Fruit fly (Drosophila melanogaster) whole organism, pupa: ENCODE data around the gene PIG-K.

Experiments
- CG12605 ChIP-seq: fragments of 200-800 bp; sonication (Bioruptor generic); IDR thresholded peaks from 2 replicates; pipeline ENCODE4 v1.3.6; 2022; ENCODE audit warnings: missing biosample characterization, missing genetic modification characterization
- CG14655 ChIP-seq: fragments of 200-800 bp; sonication (Bioruptor generic); optimal IDR thresholded peaks from 3 replicates; lab custom pipeline; 2017; ENCODE audit warnings: mild to moderate bottlenecking, missing biosample characterization, missing genetic modification reagents, missing genetic modification characterization
- CG15710 ChIP-seq: fragments of 200-800 bp; sonication (Bioruptor generic); optimal IDR thresholded peaks from 2 replicates; lab custom pipeline; 2018; ENCODE audit warnings: missing biosample characterization, mild to moderate bottlenecking, missing genetic modification characterization, moderate library complexity
- CG17806 ChIP-seq: fragments of 200-800 bp; sonication (Bioruptor generic); optimal IDR thresholded peaks from 2 replicates; lab custom pipeline; 2018; ENCODE audit warnings: missing biosample characterization, mild to moderate bottlenecking, missing genetic modification characterization, moderate library complexity
- CG32121 ChIP-seq: fragments of 200-800 bp; sonication (Bioruptor generic); IDR thresholded peaks from 2 replicates; pipeline ENCODE4 v1.3.6; 2022; ENCODE audit warnings: missing biosample characterization, missing genetic modification characterization
- CG34367 ChIP-seq: fragments of 200-800 bp; sonication (Bioruptor generic); optimal IDR thresholded peaks from 2 replicates; lab custom pipeline; 2018; ENCODE audit warnings: missing biosample characterization, mild to moderate bottlenecking, missing genetic modification characterization
- CG4496 ChIP-seq: fragments of 200-800 bp; sonication (Bioruptor generic); IDR thresholded peaks from 3 replicates; pipeline ENCODE4 v1.3.6; 2022; ENCODE audit warnings: missing biosample characterization, missing genetic modification characterization
- CG8301 ChIP-seq: fragments of 200-800 bp; sonication (Bioruptor generic); optimal IDR thresholded peaks from 2 replicates; lab custom pipeline; 2018; ENCODE audit warnings: missing biosample characterization, mild to moderate bottlenecking, missing genetic modification characterization
- EcR ChIP-seq: fragments of 200-800 bp; sonication (Bioruptor generic); optimal IDR thresholded peaks from 3 replicates; lab custom pipeline; 2019; ENCODE audit warnings: missing biosample characterization, missing genetic modification characterization, mild to moderate bottlenecking, moderate library complexity, missing genetic modification reagents
- Pif1A ChIP-seq: fragments of 200-800 bp; sonication (Bioruptor generic); optimal IDR thresholded peaks from 3 replicates; lab custom pipeline; 2016; ENCODE audit warnings: missing biosample characterization, missing genetic modification characterization

- TF ChIP-seq CG32121 (no peak), CG12605 (no peak), CG8301 (tag; lab: Kevin White, UChicago) (no peak), CG15710 (tag; lab: Kevin White, UChicago) (no peak), Pif1A (no peak), EcR (GFP tag; lab: Kevin White, UChicago) (no peak), CG34367 (tag; lab: Kevin White, UChicago) (no peak), CG17806 (no peak), CG14655 (GFP tag; lab: Kevin White, UChicago) (no peak), CG4496 (no peak)
Observed at dm6 chrX:1965512-1965911, 43.7 kb downstream of the PIG-K start.
